Fruit fly (Drosophila melanogaster): Measurements from ENCODE around the gene kibra.

DNA sequence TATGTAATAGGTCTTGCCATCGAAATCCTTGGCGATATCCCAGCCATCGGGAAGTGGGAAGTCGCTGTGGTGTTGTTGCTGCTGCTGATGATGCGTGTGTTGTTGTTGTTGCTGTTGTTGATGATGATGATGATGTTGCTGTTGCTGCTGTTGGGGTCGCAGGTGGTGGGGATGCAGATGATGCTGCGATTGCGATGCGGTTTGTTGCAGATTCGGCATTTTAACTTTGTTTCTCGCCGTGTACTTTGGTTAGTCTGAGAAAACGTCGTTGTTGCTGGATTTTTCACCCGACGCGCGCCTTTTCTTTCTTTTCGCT lies 748 bp downstream of the kibra start:
- TF ChIP-seq dmrt93B (GFP tag; optimal IDR thresholded peaks at IDR 0.05) (no peak), pan (optimal IDR thresholded peaks at IDR 0.05) (no peak), OdsH (GFP tag; optimal IDR thresholded peaks at IDR 0.05) (no peak), psq (GFP tag; optimal IDR thresholded peaks at IDR 0.05) (no peak), fru (GFP tag; optimal IDR thresholded peaks at IDR 0.05) (no peak), usp (GFP tag; optimal IDR thresholded peaks at IDR 0.05) (no peak), brk (GFP tag; optimal IDR thresholded peaks at IDR 0.05) (no peak), Abd-B (GFP tag; optimal IDR thresholded peaks at IDR 0.05) (no peak), foxo (GFP tag; optimal IDR thresholded peaks at IDR 0.05) (no peak), Hr78 (GFP tag; optimal IDR thresholded peaks at IDR 0.05) (no peak), Vsx2 (GFP tag; optimal IDR thresholded peaks at IDR 0.05; ENCODE audit: partially characterized antibody) (no peak)
